Worm (Caenorhabditis elegans) whole organism, L4/young adult: ENCODE results near the gene srh-255.

Source experiments
- W03F9.2 ChIP-seq: fragments of 150-350 bp; optimal IDR thresholded peaks from 2 replicates; lab custom pipeline; 2014; ENCODE audit warnings: missing biosample characterization, missing genetic modification characterization
- dao-5 ChIP-seq: sonication (generic microtip); optimal IDR thresholded peaks from 2 replicates; lab custom pipeline; 2016; ENCODE audit warnings: missing genotype, missing genetic modification characterization, moderate library complexity, missing compliant biosample characterization
- him-1 ChIP-seq: sonication (generic microtip); optimal IDR thresholded peaks from 2 replicates; lab custom pipeline; 2016; ENCODE audit warnings: missing genotype, missing genetic modification reagents, missing genetic modification characterization, missing compliant biosample characterization

DNA sequence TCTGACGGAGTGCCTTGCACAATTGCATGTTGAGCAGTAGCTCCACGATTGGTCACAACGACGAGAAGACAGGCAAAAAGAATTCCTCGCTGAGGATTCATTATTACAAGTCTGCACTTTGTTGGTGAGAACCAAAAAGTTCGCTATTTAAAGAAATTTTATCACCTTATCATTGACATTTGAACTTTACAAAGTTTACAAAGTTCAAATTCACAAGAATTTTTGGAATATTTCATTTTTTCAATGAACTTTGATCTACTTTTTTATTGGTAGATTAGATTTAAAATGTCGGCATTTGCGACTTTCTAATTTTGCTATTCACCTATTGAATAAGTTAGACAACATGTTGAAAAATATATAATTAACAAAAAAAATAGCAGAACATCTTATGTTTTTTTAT is 38.5 kb upstream of the srh-255 start, which contains the start of gene F49H6.15:
- TF ChIP-seq dao-5 (tag; lab: Kevin White, UChicago) (no peak), him-1 (no peak), W03F9.2 (tag; lab: Kevin White, UChicago) (no peak)
